Fruit fly (Drosophila melanogaster): ENCODE measurements around the gene Dys.
A peak's percentile ranks its signal among the peaks of the same experiment; 100 is the strongest.

The Dys gene

dm6 chr3R:19627792-19628522 lies 167.1 kb downstream of the Dys start (continued):
- TF ChIP-seq slp2 (GFP tag; optimal IDR thresholded peaks at IDR 0.05) (no peak), CG12299 (tag; optimal IDR thresholded peaks at IDR 0.05) (no peak), Atf6 (GFP tag; IDR thresholded peaks at IDR 0.05) (no peak), CG7786 (GFP tag; optimal IDR thresholded peaks at IDR 0.05) (no peak), Sox100B (GFP tag; optimal IDR thresholded peaks at IDR 0.05) (peak; percentile 73), CG6654 (GFP tag; optimal IDR thresholded peaks at IDR 0.05) (no peak), fd96Cb (tag; optimal IDR thresholded peaks at IDR 0.05) (peak; percentile 67), CG10654 (GFP tag; optimal IDR thresholded peaks at IDR 0.05) (peak; percentile 52), CG9817 (tag; optimal IDR thresholded peaks at IDR 0.05) (no peak), pb (GFP tag; optimal IDR thresholded peaks at IDR 0.05) (no peak), HLHmδ (GFP tag; optimal IDR thresholded peaks at IDR 0.05) (no peak), CG2129 (GFP tag; IDR thresholded peaks at IDR 0.05; ENCODE audit: partially characterized antibody) (no peak), CG34422 (GFP tag; IDR thresholded peaks at IDR 0.05) (no peak), Bgb (GFP tag; IDR thresholded peaks at IDR 0.05; ENCODE audit: partially characterized antibody) (no peak), org-1 (GFP tag; optimal IDR thresholded peaks at IDR 0.05) (peak; percentile 14), CG2199 (GFP tag; IDR thresholded peaks at IDR 0.05) (peak; percentile 75; the same call in 1 of the 3 replicates), CG10565 (GFP tag; optimal IDR thresholded peaks at IDR 0.05) (no peak), Dref (GFP tag; IDR thresholded peaks at IDR 0.05) (no peak), Dad (GFP tag; optimal IDR thresholded peaks at IDR 0.05) (no peak), CG12942 (GFP tag; optimal IDR thresholded peaks at IDR 0.05) (no peak), BEAF-32 (GFP tag; optimal IDR thresholded peaks at IDR 0.05) (no peak), CG14860 (GFP tag; IDR thresholded peaks at IDR 0.05; ENCODE audit: partially characterized antibody) (no peak), otp (GFP tag; IDR thresholded peaks at IDR 0.05) (no peak), NfI (GFP tag; optimal IDR thresholded peaks at IDR 0.05) (peak; percentile 14), CG7987 (GFP tag; optimal IDR thresholded peaks at IDR 0.05) (no peak), bigmax (GFP tag; optimal IDR thresholded peaks at IDR 0.05) (no peak), chinmo (GFP tag; IDR thresholded peaks at IDR 0.05; ENCODE audit: partially characterized antibody) (no peak), jing (GFP tag; optimal IDR thresholded peaks at IDR 0.05) (no peak), HLH3B (GFP tag; IDR thresholded peaks at IDR 0.05) (no peak), Taf1 (GFP tag; IDR thresholded peaks at IDR 0.05) (no peak), Hr51 (GFP tag; optimal IDR thresholded peaks at IDR 0.05) (peak in 1 of 2 experiments; percentile 5), Dfd (GFP tag; optimal IDR thresholded peaks at IDR 0.05) (no peak), bowl (GFP tag; IDR thresholded peaks at IDR 0.05) (no peak), CG11247 (GFP tag; IDR thresholded peaks at IDR 0.05) (no peak), CG7556 (GFP tag; optimal IDR thresholded peaks at IDR 0.05) (peak; percentile 44), CG6854 (GFP tag; optimal IDR thresholded peaks at IDR 0.05) (no peak), ase (GFP tag; IDR thresholded peaks at IDR 0.05) (no peak; the same call in 2 of the 3 replicates), pan (optimal IDR thresholded peaks at IDR 0.05) (peak in 1 of 2 experiments; percentile 60), pan (GFP tag; optimal IDR thresholded peaks at IDR 0.05 in 1 of 2, IDR thresholded peaks at IDR 0.05 in 1 of 2) (peak in 1 of 2 experiments; percentile 29), CG13123 (GFP tag; optimal IDR thresholded peaks at IDR 0.05) (no peak), CHES-1-like (GFP tag; optimal IDR thresholded peaks at IDR 0.05) (no peak), CG10209 (GFP tag; optimal IDR thresholded peaks at IDR 0.05) (peak; percentile 6), vfl (GFP tag; optimal IDR thresholded peaks at IDR 0.05) (no peak), jigr1 (GFP tag; IDR thresholded peaks at IDR 0.05) (no peak), CrebB (tag; optimal IDR thresholded peaks at IDR 0.05) (no peak), CG17328 (GFP tag; IDR thresholded peaks at IDR 0.05) (no peak), trh (GFP tag; optimal IDR thresholded peaks at IDR 0.05) (peak; percentile 12), Nf-YA (GFP tag; IDR thresholded peaks at IDR 0.05) (no peak), CG14441 (GFP tag; IDR thresholded peaks at IDR 0.05) (no peak), CG18011 (GFP tag; optimal IDR thresholded peaks at IDR 0.05) (no peak)
